Fruit fly (Drosophila melanogaster) whole organism, embryonic: ENCODE results near the gene hdly.
A peak's percentile ranks its signal among the peaks of the same experiment; 100 is the strongest.

Source experiments
- B-H1 ChIP-seq: fragments of 200-800 bp; sonication (Bioruptor generic); IDR thresholded peaks from 3 replicates; pipeline ENCODE4 v1.3.6; 2022; ENCODE audit warnings: missing biosample characterization, missing genetic modification characterization
- BEAF-32 ChIP-seq: fragments of 200-800 bp; sonication (Bioruptor generic); optimal IDR thresholded peaks from 3 replicates; lab custom pipeline; 2017; ENCODE audit warnings: missing biosample characterization, missing genetic modification characterization, mild to moderate bottlenecking, moderate library complexity, missing genetic modification reagents
- Bdp1 ChIP-seq: fragments of 200-800 bp; sonication (Bioruptor generic); optimal IDR thresholded peaks from 3 replicates; lab custom pipeline; 2016; ENCODE audit warnings: missing biosample characterization, missing genetic modification characterization
- Bgb ChIP-seq: fragments of 200-800 bp; sonication (Bioruptor generic); IDR thresholded peaks from 2 replicates; pipeline ENCODE4 v1.3.6; 2022; ENCODE audit warnings: missing biosample characterization, missing genetic modification characterization; ENCODE audit not compliant: partially characterized antibody
- Bteb2 ChIP-seq: fragments of 200-800 bp; sonication (Bioruptor generic); optimal IDR thresholded peaks from 2 replicates; lab custom pipeline; 2016; ENCODE audit warnings: missing biosample characterization, missing genetic modification characterization
- CG11093 ChIP-seq: fragments of 200-800 bp; sonication (Bioruptor generic); IDR thresholded peaks from 3 replicates; pipeline ENCODE4 v1.3.6; 2022; ENCODE audit warnings: missing biosample characterization, missing genetic modification characterization
- CG13287 ChIP-seq: fragments of 200-800 bp; sonication (Bioruptor generic); IDR thresholded peaks from 2 replicates; pipeline ENCODE4 v1.3.6; 2022; ENCODE audit warnings: missing biosample characterization, missing genetic modification characterization; ENCODE audit not compliant: partially characterized antibody
- CG15269 ChIP-seq: fragments of 200-800 bp; sonication (Bioruptor generic); optimal IDR thresholded peaks from 2 replicates; lab custom pipeline; 2018; ENCODE audit warnings: missing biosample characterization, mild to moderate bottlenecking, missing genetic modification characterization, moderate library complexity
- CG16813 ChIP-seq: fragments of 200-800 bp; sonication (Bioruptor generic); IDR thresholded peaks from 3 replicates; pipeline ENCODE4 v1.3.6; 2022; ENCODE audit warnings: missing biosample characterization, missing genetic modification characterization; ENCODE audit not compliant: partially characterized antibody
- CG2120 ChIP-seq: fragments of 200-800 bp; sonication (Bioruptor generic); optimal IDR thresholded peaks from 3 replicates; lab custom pipeline; 2016; ENCODE audit warnings: missing biosample characterization, missing genetic modification characterization
- CG2202 ChIP-seq: fragments of 200-800 bp; sonication (Bioruptor generic); optimal IDR thresholded peaks from 2 replicates; lab custom pipeline; 2018; ENCODE audit warnings: missing biosample characterization, mild to moderate bottlenecking, missing genetic modification characterization
- CG30403 ChIP-seq: fragments of 200-800 bp; sonication (Bioruptor generic); optimal IDR thresholded peaks from 3 replicates; lab custom pipeline; 2016; ENCODE audit warnings: missing biosample characterization, missing genetic modification characterization
- CG3407 ChIP-seq: fragments of 200-800 bp; sonication (Bioruptor generic); optimal IDR thresholded peaks from 2 replicates; lab custom pipeline; 2018; ENCODE audit warnings: missing biosample characterization, mild to moderate bottlenecking, missing genetic modification characterization
- CG3726 ChIP-seq: fragments of 200-800 bp; sonication (Bioruptor generic); IDR thresholded peaks from 3 replicates; pipeline ENCODE4, ENCODE4 v1.3.6; 2022; ENCODE audit warnings: missing biosample characterization, missing genetic modification characterization
- CG3847 ChIP-seq: fragments of 200-800 bp; sonication (Bioruptor generic); IDR thresholded peaks from 2 replicates; pipeline ENCODE4 v1.3.6; 2022; ENCODE audit warnings: missing biosample characterization, missing genetic modification characterization
- CG4854 ChIP-seq: fragments of 200-800 bp; sonication (Bioruptor generic); optimal IDR thresholded peaks from 2 replicates; lab custom pipeline; 2016; ENCODE audit warnings: missing biosample characterization, missing genetic modification characterization, inconsistent platforms
- CG7556 ChIP-seq: fragments of 200-800 bp; sonication (Bioruptor generic); optimal IDR thresholded peaks from 2 replicates; lab custom pipeline; 2017; ENCODE audit warnings: missing biosample characterization, mild to moderate bottlenecking, missing genetic modification characterization
- CG7745 ChIP-seq: fragments of 200-800 bp; sonication (Bioruptor generic); optimal IDR thresholded peaks from 2 replicates; lab custom pipeline; 2018; ENCODE audit warnings: missing biosample characterization, mild to moderate bottlenecking, missing genetic modification characterization, moderate library complexity
- CG8359 ChIP-seq: fragments of 200-800 bp; sonication (Bioruptor generic); optimal IDR thresholded peaks from 2 replicates; lab custom pipeline; 2017; ENCODE audit warnings: missing biosample characterization, mild to moderate bottlenecking, missing genetic modification characterization, borderline replicate concordance
- CG8478 ChIP-seq: fragments of >200 bp; optimal IDR thresholded peaks from 2 replicates; lab custom pipeline; 2018
- CG9215 ChIP-seq: fragments of 200-800 bp; sonication (Bioruptor generic); IDR thresholded peaks from 2 replicates; pipeline ENCODE4 v1.3.6; 2022; ENCODE audit warnings: missing biosample characterization, missing genetic modification characterization
- CG9932 ChIP-seq: fragments of 200-800 bp; sonication (Bioruptor generic); IDR thresholded peaks from 2 replicates; pipeline ENCODE4 v1.3.6; 2022; ENCODE audit warnings: missing biosample characterization, missing genetic modification characterization
- CTCF ChIP-seq: fragments of 200-800 bp; sonication (Bioruptor generic); optimal IDR thresholded peaks from 2 replicates; lab custom pipeline; 2017; ENCODE audit warnings: missing biosample characterization, mild to moderate bottlenecking, missing genetic modification characterization, moderate library complexity
- CrebB ChIP-seq: fragments of 200-800 bp; sonication (Bioruptor generic); optimal IDR thresholded peaks from 3 replicates; lab custom pipeline; 2018; ENCODE audit warnings: missing biosample characterization, mild to moderate bottlenecking, missing genetic modification characterization
- Eip74EF ChIP-seq, 2 experiments: fragments of 200-800 bp in 1 of 2; fragments of >200 bp in 1 of 2; sonication (Bioruptor generic) in 1 of 2; optimal IDR thresholded peaks; 2 replicates each; lab custom pipeline; 2017 to 2019; ENCODE audit warnings: missing biosample characterization in 2 of 2, missing genetic modification characterization in 2 of 2, mild to moderate bottlenecking in 1 of 2, moderate library complexity in 1 of 2
- Elba2 ChIP-seq: fragments of 200-800 bp; sonication (Bioruptor generic); optimal IDR thresholded peaks from 3 replicates; lab custom pipeline; 2016; ENCODE audit warnings: missing biosample characterization, missing genetic modification characterization
- HLH54F ChIP-seq: fragments of 200-800 bp; sonication (Bioruptor generic); optimal IDR thresholded peaks from 3 replicates; lab custom pipeline; 2016; ENCODE audit warnings: missing biosample characterization, missing genetic modification characterization
- HmgD ChIP-seq: fragments of 200-800 bp; sonication (Bioruptor generic); optimal IDR thresholded peaks from 3 replicates; lab custom pipeline; 2016; ENCODE audit warnings: missing biosample characterization, missing genetic modification characterization
- Hmr ChIP-seq: fragments of 200-800 bp; sonication (Bioruptor generic); optimal IDR thresholded peaks from 3 replicates; lab custom pipeline; 2017; ENCODE audit warnings: mild to moderate bottlenecking, missing biosample characterization, missing genetic modification reagents, missing genetic modification characterization
- MESR4 ChIP-seq: fragments of 200-800 bp; sonication (Bioruptor generic); optimal IDR thresholded peaks from 2 replicates; lab custom pipeline; 2018; ENCODE audit warnings: missing biosample characterization, mild to moderate bottlenecking, missing genetic modification characterization, moderate library complexity
- Mrtf ChIP-seq: fragments of 200-800 bp; sonication (Bioruptor generic); IDR thresholded peaks from 3 replicates; pipeline ENCODE4 v1.3.6; 2022; ENCODE audit warnings: missing biosample characterization, missing genetic modification characterization
- Myb ChIP-seq: fragments of 200-800 bp; sonication (Bioruptor generic); optimal IDR thresholded peaks from 2 replicates; lab custom pipeline; 2016; ENCODE audit warnings: missing biosample characterization, missing genetic modification characterization
- Nf-YC ChIP-seq: fragments of 200-800 bp; optimal IDR thresholded peaks from 3 replicates; lab custom pipeline; 2019; ENCODE audit warnings: missing biosample characterization, mild to moderate bottlenecking, missing genetic modification characterization, moderate library complexity
- Ravus ChIP-seq: fragments of 200-800 bp; sonication (Bioruptor generic); IDR thresholded peaks from 2 replicates; pipeline ENCODE4 v1.3.6; 2022; ENCODE audit warnings: missing biosample characterization, missing genetic modification characterization
- Scr ChIP-seq: fragments of 200-800 bp; sonication (Bioruptor generic); IDR thresholded peaks from 2 replicates; pipeline ENCODE4 v1.3.6; 2022; ENCODE audit warnings: missing biosample characterization, missing genetic modification characterization; ENCODE audit not compliant: partially characterized antibody
- Stat92E ChIP-seq, 3 experiments: fragments of >200 bp in 2 of 3; fragments of 200-800 bp in 1 of 3; sonication (Bioruptor generic) in 1 of 3; optimal IDR thresholded peaks; 2 replicates each; lab custom pipeline; 2017 to 2019; ENCODE audit warnings: missing biosample characterization in 3 of 3, missing genetic modification characterization in 3 of 3, mild to moderate bottlenecking in 1 of 3, moderate library complexity in 1 of 3
- abd-A ChIP-seq: fragments of 200-800 bp; sonication (Bioruptor generic); optimal IDR thresholded peaks from 3 replicates; lab custom pipeline; 2019; ENCODE audit warnings: missing biosample characterization, mild to moderate bottlenecking, missing genetic modification characterization, moderate library complexity
- chinmo ChIP-seq: fragments of 200-800 bp; sonication (Bioruptor generic); IDR thresholded peaks from 4 replicates; pipeline ENCODE4 v1.3.6; 2022; ENCODE audit warnings: missing biosample characterization, missing genetic modification characterization; ENCODE audit not compliant: partially characterized antibody
- ci ChIP-seq: fragments of 200-800 bp; sonication (Bioruptor generic); IDR thresholded peaks from 3 replicates; pipeline ENCODE4 v1.3.6; 2022; ENCODE audit warnings: missing biosample characterization, missing genetic modification characterization
- cwo ChIP-seq: fragments of 200-800 bp; sonication (Bioruptor generic); optimal IDR thresholded peaks from 3 replicates; lab custom pipeline; 2017; ENCODE audit warnings: missing biosample characterization, missing genetic modification characterization, mild to moderate bottlenecking, moderate library complexity, missing genetic modification reagents
- dpn ChIP-seq, 2 experiments: fragments of 200-800 bp; sonication (Bioruptor generic); optimal IDR thresholded peaks; 3 replicates each; lab custom pipeline; 2016; ENCODE audit warnings: missing biosample characterization in 2 of 2, missing genetic modification characterization in 2 of 2
- ftz-f1 ChIP-seq: fragments of 200-800 bp; sonication (Bioruptor generic); optimal IDR thresholded peaks from 2 replicates; lab custom pipeline; 2016; ENCODE audit warnings: missing biosample characterization, missing genetic modification characterization
- knrl ChIP-seq: fragments of 200-800 bp; sonication (Bioruptor generic); IDR thresholded peaks from 3 replicates; pipeline ENCODE4 v1.3.6; 2022; ENCODE audit warnings: missing biosample characterization, missing genetic modification characterization; ENCODE audit not compliant: partially characterized antibody
- maf-S ChIP-seq: fragments of 200-800 bp; sonication (Bioruptor generic); optimal IDR thresholded peaks from 2 replicates; lab custom pipeline; 2016; ENCODE audit warnings: missing biosample characterization, missing genetic modification characterization
- phol ChIP-seq: fragments of 200-800 bp; sonication (Bioruptor generic); optimal IDR thresholded peaks from 3 replicates; lab custom pipeline; 2018; ENCODE audit warnings: missing biosample characterization, mild to moderate bottlenecking, missing genetic modification characterization, moderate library complexity
- ro ChIP-seq: fragments of 200-800 bp; sonication (Bioruptor generic); IDR thresholded peaks from 2 replicates; pipeline ENCODE4 v1.3.6; 2022; ENCODE audit warnings: missing biosample characterization, missing genetic modification characterization
- sens ChIP-seq: fragments of 200-800 bp; sonication (Bioruptor generic); peaks from one replicate; lab custom pipeline; 2016; ENCODE audit warnings: missing biosample characterization, missing genetic modification characterization
- slbo ChIP-seq: fragments of 200-800 bp; sonication (Bioruptor generic); IDR thresholded peaks from 2 replicates; pipeline ENCODE4 v1.3.6; 2022; ENCODE audit warnings: missing biosample characterization, missing genetic modification characterization
- sna ChIP-seq: fragments of 200-800 bp; sonication (Bioruptor generic); IDR thresholded peaks from 2 replicates; pipeline ENCODE4 v1.3.6; 2022; ENCODE audit warnings: missing biosample characterization, missing genetic modification characterization; ENCODE audit not compliant: partially characterized antibody
- sug ChIP-seq: fragments of 200-800 bp; optimal IDR thresholded peaks from 2 replicates; lab custom pipeline; 2019; ENCODE audit warnings: missing biosample characterization, mild to moderate bottlenecking, missing genetic modification characterization, moderate library complexity
- wdn ChIP-seq: fragments of 200-800 bp; sonication (Bioruptor generic); IDR thresholded peaks from 2 replicates; pipeline ENCODE4 v1.3.6; 2022; ENCODE audit warnings: missing biosample characterization, missing genetic modification characterization

The hdly gene

dm6 chr3R:20908641-20909040 lies 5.5 kb upstream of the hdly start (continued):
- no peak for TF ChIP-seq CrebB (tag; lab: Kevin White, UChicago)
- peak; percentile 52 for TF ChIP-seq Bdp1
- TF ChIP-seq knrl (GFP tag; lab: Robert Waterston, UW) = peak; percentile 73
- peak; percentile 34 for TF ChIP-seq CG8478
- TF ChIP-seq Elba2 (GFP tag; lab: Kevin White, UChicago) = no peak
- TF ChIP-seq HLH54F = peak; percentile 3
- peak; percentile 29 for TF ChIP-seq sug (tag; lab: Kevin White, UChicago)
- TF ChIP-seq CG3847 = peak; percentile 4; the same call in 1 of the 2 replicates
- TF ChIP-seq chinmo = 0 out of 4 replicates have a peak, but pooled peaks have one; percentile 50
- TF ChIP-seq phol (tag; lab: Kevin White, UChicago) = no peak
- peak; percentile 35 for TF ChIP-seq HmgD (GFP tag; lab: Kevin White, UChicago)
- TF ChIP-seq abd-A (tag; lab: Kevin White, UChicago) = peak; percentile 56
- peak; percentile 18 for TF ChIP-seq Hmr
- peak; percentile 88 for TF ChIP-seq Bgb
- peak; percentile 15 for TF ChIP-seq CG2120 (GFP tag; lab: Kevin White, UChicago)
- TF ChIP-seq CG9932 = peak; percentile 18; the same call in 1 of the 2 replicates
- TF ChIP-seq cwo (GFP tag; lab: Kevin White, UChicago) = no peak
- TF ChIP-seq BEAF-32 = peak; percentile 1
- peak; percentile 17 for TF ChIP-seq CG4854 (GFP tag; lab: Kevin White, UChicago)
- no peak for TF ChIP-seq CG7556 (GFP tag; lab: Kevin White, UChicago)
- peak; percentile 94 for TF ChIP-seq CTCF (GFP tag; lab: Kevin White, UChicago)
- peak; percentile 39 for TF ChIP-seq Scr (GFP tag; lab: Robert Waterston, UW)
- peak; percentile 54; the same call in 1 of the 3 replicates for TF ChIP-seq CG16813
- TF ChIP-seq dpn (GFP tag; optimal IDR thresholded peaks at IDR 0.05; lab: Kevin White, UChicago) = peak in 1 of 2 experiments; percentile 13
- TF ChIP-seq maf-S (GFP tag; lab: Kevin White, UChicago) = peak; percentile 7
- peak; percentile 11 for TF ChIP-seq Myb
- TF ChIP-seq CG13287 (GFP tag; lab: Robert Waterston, UW) = peak; percentile 51; the same call in 1 of the 2 replicates
- peak; percentile 16 for TF ChIP-seq sens (GFP tag; lab: Kevin White, UChicago)
- TF ChIP-seq slbo (GFP tag; lab: Robert Waterston, UW) = peak; percentile 35; the same call in 1 of the 2 replicates

- TF ChIP-seq B-H1 (GFP tag; lab: Robert Waterston, UW) (no peak), ro (no peak), sna (0 out of 2 replicates have a peak, but pooled peaks have one; percentile 39), CG2202 (tag; lab: Kevin White, UChicago) (no peak), CG15269 (tag; lab: Kevin White, UChicago) (no peak), CG30403 (GFP tag; lab: Kevin White, UChicago) (no peak), ci (GFP tag; lab: Robert Waterston, UW) (peak; percentile 53; the same call in 2 of the 3 replicates), ftz-f1 (peak; percentile 68), CG3726 (GFP tag; lab: Robert Waterston, UW) (no peak), CTCF (GFP tag; lab: Kevin White, UChicago) (peak; percentile 15), Nf-YC (tag; lab: Kevin White, UChicago) (no peak), Bgb (peak; percentile 76), Bteb2 (GFP tag; lab: Kevin White, UChicago) (no peak), CG7745 (tag; lab: Kevin White, UChicago) (peak; percentile 81), wdn (GFP tag; lab: Robert Waterston, UW) (no peak), Ravus (GFP tag; lab: Robert Waterston, UW) (no peak), CG8359 (GFP tag; lab: Kevin White, UChicago) (no peak), CG9215 (no peak), Mrtf (GFP tag; lab: Robert Waterston, UW) (no peak), CG3407 (GFP tag; lab: Kevin White, UChicago) (no peak), knrl (GFP tag; lab: Robert Waterston, UW) (peak; percentile 52; the same call in 1 of the 3 replicates), Eip74EF (GFP tag; optimal IDR thresholded peaks at IDR 0.05; lab: Kevin White, UChicago) (peak in 1 of 2 experiments; percentile 35), CG11093 (GFP tag; lab: Robert Waterston, UW) (no peak), MESR4 (no peak), Stat92E (GFP tag; optimal IDR thresholded peaks at IDR 0.05; lab: Kevin White, UChicago) (no peak)
Observed at dm6 chr3R:20912725-20913124, 1.4 kb upstream of the hdly start.
